Worm (Caenorhabditis elegans) whole organism, L4 larva: ENCODE data around the gene srh-298.

Experiments used
- D1046.2 ChIP-seq: fragments of 200-800 bp; sonication (Bioruptor generic); IDR thresholded peaks from 2 replicates; pipeline ENCODE4 v1.3.6; 2022; ENCODE audit warnings: missing genetic modification characterization, missing compliant biosample characterization
- F10B5.3 ChIP-seq: sonication (generic microtip); optimal IDR thresholded peaks from 2 replicates; lab custom pipeline; 2016; ENCODE audit warnings: mild to moderate bottlenecking, missing genetic modification characterization, missing compliant biosample characterization
- F26F4.8 ChIP-seq: fragments of 200-800 bp; sonication (Bioruptor generic); conservative IDR thresholded peaks from 2 replicates; pipeline ENCODE4 v1.3.6; 2022; ENCODE audit warnings: missing genetic modification characterization, missing compliant biosample characterization
- F37D6.2 ChIP-seq: sonication (generic microtip); optimal IDR thresholded peaks from 2 replicates; lab custom pipeline; 2016; ENCODE audit warnings: mild to moderate bottlenecking, missing genetic modification characterization, missing compliant biosample characterization
- F49E8.2 ChIP-seq: sonication (generic microtip); optimal IDR thresholded peaks from 2 replicates; lab custom pipeline; 2016; ENCODE audit warnings: missing compliant biosample characterization, mild to moderate bottlenecking, missing genetic modification characterization, borderline replicate concordance
- T20F7.1 ChIP-seq: fragments of 200-800 bp; sonication (Bioruptor generic); optimal IDR thresholded peaks from 2 replicates; lab custom pipeline; 2018; ENCODE audit warnings: mild to moderate bottlenecking, missing genetic modification characterization, missing compliant biosample characterization
- Y5F2A.4 ChIP-seq: fragments of 200-800 bp; sonication (Bioruptor generic); optimal IDR thresholded peaks from 2 replicates; lab custom pipeline; 2018; ENCODE audit warnings: mild to moderate bottlenecking, missing genetic modification characterization, missing compliant biosample characterization
- ZK337.2 ChIP-seq: fragments of 200-800 bp; sonication (Bioruptor generic); IDR thresholded peaks from 2 replicates; pipeline ENCODE4 v1.3.6; 2022; ENCODE audit warnings: missing genetic modification reagents, missing genetic modification characterization, missing compliant biosample characterization
- ZK546.5 ChIP-seq, 2 experiments: sonication (generic microtip); optimal IDR thresholded peaks; 2 replicates each; lab custom pipeline; 2017; ENCODE audit warnings: missing biosample characterization in 2 of 2, missing genetic modification characterization in 2 of 2
- aha-1 ChIP-seq: fragments of 150-350 bp; peaks from one replicate; lab custom pipeline; 2014; ENCODE audit warnings: missing biosample characterization, missing genetic modification characterization
- attf-4 ChIP-seq: sonication (generic microtip); optimal IDR thresholded peaks from 3 replicates; lab custom pipeline; 2017; ENCODE audit warnings: missing biosample characterization, missing genetic modification characterization
- ceh-28 ChIP-seq: fragments of 150-350 bp; optimal IDR thresholded peaks from 2 replicates; lab custom pipeline; 2014; ENCODE audit warnings: missing biosample characterization, missing genetic modification reagents, missing genetic modification characterization
- ceh-32 ChIP-seq: sonication (generic microtip); optimal IDR thresholded peaks from 2 replicates; lab custom pipeline; 2016; ENCODE audit warnings: mild to moderate bottlenecking, missing genetic modification characterization, missing compliant biosample characterization; ENCODE audit not compliant: poor library complexity
- ceh-44 ChIP-seq: fragments of 200-800 bp; sonication (Bioruptor generic); IDR thresholded peaks from 2 replicates; pipeline ENCODE4 v1.3.6; 2022; ENCODE audit warnings: missing genetic modification reagents, missing genetic modification characterization, missing compliant biosample characterization
- ceh-82 ChIP-seq: sonication (generic microtip); optimal IDR thresholded peaks from 2 replicates; lab custom pipeline; 2017; ENCODE audit warnings: missing biosample characterization, missing genetic modification characterization
- ces-1 ChIP-seq: fragments of 150-350 bp; sonication (generic microtip); optimal IDR thresholded peaks from 4 replicates; lab custom pipeline; 2014; ENCODE audit warnings: missing biosample characterization, missing genetic modification reagents, missing genetic modification characterization
- daf-12 ChIP-seq: fragments of 150-350 bp; optimal IDR thresholded peaks from 2 replicates; lab custom pipeline; 2014; ENCODE audit warnings: missing biosample characterization, missing genetic modification reagents, missing genetic modification characterization
- duxl-1 ChIP-seq: sonication (generic microtip); optimal IDR thresholded peaks from 2 replicates; lab custom pipeline; 2016; ENCODE audit warnings: mild to moderate bottlenecking, missing genetic modification characterization, moderate library complexity, missing compliant biosample characterization; ENCODE audit not compliant: poor library complexity
- dve-1 ChIP-seq: sonication (generic microtip); optimal IDR thresholded peaks from 2 replicates; lab custom pipeline; 2017; ENCODE audit warnings: antibody characterized with exemption, mild to moderate bottlenecking, missing genetic modification characterization, missing compliant biosample characterization; ENCODE audit not compliant: insufficient read depth
- egl-27 ChIP-seq: sonication (generic microtip); optimal IDR thresholded peaks from 3 replicates; lab custom pipeline; 2017; ENCODE audit warnings: missing biosample characterization, missing genetic modification reagents, missing genetic modification characterization
- egl-43 ChIP-seq: fragments of 200-800 bp; sonication (Bioruptor generic); IDR thresholded peaks from 2 replicates; pipeline ENCODE4 v1.3.6; 2022; ENCODE audit warnings: missing genetic modification reagents, missing genetic modification characterization, missing compliant biosample characterization
- hif-1 ChIP-seq, 2 experiments: sonication (generic microtip); optimal IDR thresholded peaks; 2 replicates each; lab custom pipeline; 2016 to 2017; ENCODE audit warnings: missing compliant biosample characterization in 2 of 2, missing genetic modification characterization in 2 of 2, missing genetic modification reagents in 2 of 2, missing genotype in 2 of 2, mild to moderate bottlenecking in 1 of 2
- hlh-11 ChIP-seq: fragments of 200-800 bp; sonication (Bioruptor generic); optimal IDR thresholded peaks from 2 replicates; lab custom pipeline; 2018; ENCODE audit warnings: mild to moderate bottlenecking, missing genetic modification characterization, missing compliant biosample characterization
- hmg-1.1 ChIP-seq: fragments of 200-800 bp; sonication (Bioruptor generic); IDR thresholded peaks from 2 replicates; pipeline ENCODE4 v1.3.6; 2022; ENCODE audit warnings: missing genetic modification reagents, missing genetic modification characterization, missing compliant biosample characterization
- lim-7 ChIP-seq: fragments of 200-800 bp; sonication (Bioruptor generic); IDR thresholded peaks from 2 replicates; pipeline ENCODE4 v1.3.6; 2022; ENCODE audit warnings: missing genetic modification characterization, missing compliant biosample characterization
- lin-1 ChIP-seq: fragments of 200-800 bp; sonication (Bioruptor generic); IDR thresholded peaks from 2 replicates; pipeline ENCODE4 v1.3.6; 2022; ENCODE audit warnings: missing genetic modification reagents, missing genetic modification characterization, missing compliant biosample characterization
- lin-38 ChIP-seq: fragments of 200-800 bp; sonication (Bioruptor generic); IDR thresholded peaks from 2 replicates; pipeline ENCODE4 v1.3.6; 2022; ENCODE audit warnings: missing genetic modification reagents, missing genetic modification characterization, missing compliant biosample characterization
- mes-2 ChIP-seq: sonication (generic microtip); optimal IDR thresholded peaks from 2 replicates; lab custom pipeline; 2016; ENCODE audit warnings: missing genotype, mild to moderate bottlenecking, missing genetic modification characterization, missing compliant biosample characterization; ENCODE audit not compliant: poor library complexity, severe bottlenecking
- nhr-102 ChIP-seq: sonication (generic microtip); optimal IDR thresholded peaks from 2 replicates; lab custom pipeline; 2016; ENCODE audit warnings: mild to moderate bottlenecking, missing genetic modification characterization, moderate library complexity, missing compliant biosample characterization
- nhr-11 ChIP-seq: fragments of 150-350 bp; optimal IDR thresholded peaks from 2 replicates; lab custom pipeline; 2014; ENCODE audit warnings: missing biosample characterization, missing genetic modification characterization
- nhr-237 ChIP-seq: sonication (generic microtip); optimal IDR thresholded peaks from 2 replicates; lab custom pipeline; 2017; ENCODE audit warnings: missing biosample characterization, missing genetic modification characterization
- nhr-25 ChIP-seq: sonication (generic microtip); optimal IDR thresholded peaks from 2 replicates; lab custom pipeline; 2017; ENCODE audit warnings: missing genetic modification characterization, mild to moderate bottlenecking, missing compliant biosample characterization, antibody characterized with exemption, moderate library complexity, borderline replicate concordance; ENCODE audit not compliant: insufficient read depth
- nhr-28 ChIP-seq: fragments of 150-350 bp; optimal IDR thresholded peaks from 2 replicates; lab custom pipeline; 2014; ENCODE audit warnings: missing biosample characterization, missing genetic modification characterization
- nhr-41 ChIP-seq: fragments of 200-800 bp; sonication (Bioruptor generic); IDR thresholded peaks from 2 replicates; pipeline ENCODE4 v1.3.6; 2022; ENCODE audit warnings: missing genetic modification reagents, missing genetic modification characterization, missing compliant biosample characterization
- nhr-42 ChIP-seq: fragments of 200-800 bp; sonication (Bioruptor generic); IDR thresholded peaks from 2 replicates; pipeline ENCODE4 v1.3.6; 2022; ENCODE audit warnings: missing genetic modification characterization, missing compliant biosample characterization
- nhr-76 ChIP-seq: fragments of 150-350 bp; optimal IDR thresholded peaks from 2 replicates; lab custom pipeline; 2014; ENCODE audit warnings: missing biosample characterization, missing genetic modification characterization
- php-3 ChIP-seq: fragments of 200-800 bp; sonication (Bioruptor generic); IDR thresholded peaks from 2 replicates; pipeline ENCODE4 v1.3.6; 2022; ENCODE audit warnings: missing genetic modification reagents, missing genetic modification characterization, missing compliant biosample characterization
- pqm-1 ChIP-seq: sonication (generic microtip); optimal IDR thresholded peaks from 2 replicates; lab custom pipeline; 2017; ENCODE audit warnings: missing biosample characterization, missing genetic modification characterization
- rbr-2 ChIP-seq: sonication (generic microtip); optimal IDR thresholded peaks from 2 replicates; lab custom pipeline; 2016; ENCODE audit warnings: missing genotype, missing genetic modification characterization, missing compliant biosample characterization
- sdz-12 ChIP-seq: fragments of 200-800 bp; sonication (Bioruptor generic); optimal IDR thresholded peaks from 2 replicates; lab custom pipeline; 2018; ENCODE audit warnings: mild to moderate bottlenecking, missing genetic modification characterization, missing compliant biosample characterization
- skn-1 ChIP-seq: fragments of 150-350 bp; optimal IDR thresholded peaks from 2 replicates; lab custom pipeline; 2014; ENCODE audit warnings: missing biosample characterization, missing genetic modification characterization
- snpc-1.2 ChIP-seq: fragments of 200-800 bp; sonication (Bioruptor generic); IDR thresholded peaks from 2 replicates; pipeline ENCODE4 v1.3.6; 2022; ENCODE audit warnings: missing genetic modification reagents, missing genetic modification characterization, missing compliant biosample characterization
- snpc-4 ChIP-seq: fragments of 150-350 bp; optimal IDR thresholded peaks from 2 replicates; lab custom pipeline; 2014; ENCODE audit warnings: missing biosample characterization, missing genetic modification characterization
- spr-1 ChIP-seq: sonication (generic microtip); optimal IDR thresholded peaks from 2 replicates; lab custom pipeline; 2016; ENCODE audit warnings: mild to moderate bottlenecking, missing genetic modification characterization, missing compliant biosample characterization
- spr-3 ChIP-seq: fragments of 200-800 bp; sonication (Bioruptor generic); optimal IDR thresholded peaks from 2 replicates; lab custom pipeline; 2018; ENCODE audit warnings: mild to moderate bottlenecking, missing genetic modification characterization, missing compliant biosample characterization
- tag-97 ChIP-seq: fragments of 200-800 bp; sonication (Bioruptor generic); IDR thresholded peaks from 2 replicates; pipeline ENCODE4 v1.3.6; 2022; ENCODE audit warnings: missing genetic modification characterization, missing compliant biosample characterization
- tra-1 ChIP-seq: fragments of 200-800 bp; sonication (Bioruptor generic); IDR thresholded peaks from 2 replicates; pipeline ENCODE4 v1.3.6; 2022; ENCODE audit warnings: missing genetic modification reagents, missing genetic modification characterization, missing compliant biosample characterization
- unc-130 ChIP-seq: sonication (generic microtip); optimal IDR thresholded peaks from 2 replicates; lab custom pipeline; 2016; ENCODE audit warnings: missing genetic modification reagents, missing genetic modification characterization, missing compliant biosample characterization
- vab-7 ChIP-seq: fragments of 200-800 bp; sonication (Bioruptor generic); IDR thresholded peaks from 2 replicates; pipeline ENCODE4 v1.3.6; 2022; ENCODE audit warnings: missing genetic modification reagents, missing genetic modification characterization, missing compliant biosample characterization
- zip-11 ChIP-seq: fragments of 200-800 bp; sonication (Bioruptor generic); IDR thresholded peaks from 2 replicates; pipeline ENCODE4 v1.3.6; 2022; ENCODE audit warnings: missing genetic modification characterization, missing compliant biosample characterization
- zip-2 ChIP-seq: fragments of 150-350 bp; optimal IDR thresholded peaks from 2 replicates; lab custom pipeline; 2014; ENCODE audit warnings: missing biosample characterization, missing genetic modification characterization
- ztf-11 ChIP-seq: fragments of 150-350 bp; optimal IDR thresholded peaks from 2 replicates; lab custom pipeline; 2014; ENCODE audit warnings: missing biosample characterization, missing genetic modification characterization

Gene srh-298

DNA sequence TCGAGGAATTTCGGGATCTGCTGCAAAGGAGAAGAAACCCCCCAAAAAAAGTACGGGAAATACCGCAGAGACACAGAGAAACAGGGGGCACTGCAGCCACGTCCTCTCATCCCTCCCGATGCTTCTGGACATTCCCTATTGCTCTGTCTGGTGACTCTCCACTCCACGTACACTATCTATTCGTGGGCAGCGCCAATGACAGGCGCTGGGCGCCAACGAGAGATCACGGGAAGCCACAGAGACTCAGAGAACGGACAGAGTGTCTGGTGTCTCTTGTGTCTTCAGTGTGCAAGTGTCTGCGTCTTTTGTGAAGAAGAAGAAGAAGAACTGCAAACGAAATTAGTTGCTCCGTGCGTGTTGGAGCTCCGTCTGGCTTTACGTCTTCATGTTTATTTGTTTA lies 39.2 kb downstream of the srh-298 start (continued):
- TF ChIP-seq skn-1 (tag; lab: Kevin White, UChicago) (no peak), tag-97 (GFP tag; lab: Robert Waterston, UW) (no peak), ZK337.2 (GFP tag; lab: Robert Waterston, UW) (no peak), rbr-2 (peak; percentile 87), D1046.2 (GFP tag; lab: Robert Waterston, UW) (no peak), zip-2 (tag; lab: Kevin White, UChicago) (no peak), ceh-44 (GFP tag; lab: Robert Waterston, UW) (0 out of 2 replicates have a peak, but pooled peaks have one; percentile 49), unc-130 (no peak), nhr-28 (peak; percentile 79), F26F4.8 (GFP tag; lab: Robert Waterston, UW) (no peak), nhr-102 (tag; lab: Kevin White, UChicago) (peak; percentile 67), ceh-28 (tag; lab: Kevin White, UChicago) (no peak), snpc-4 (peak; percentile 20), nhr-41 (no peak), lin-38 (peak; percentile 82), Y5F2A.4 (GFP tag; lab: Kevin White, UChicago) (no peak), egl-43 (GFP tag; lab: Robert Waterston, UW) (peak; percentile 76), egl-27 (tag; lab: Kevin White, UChicago) (no peak), nhr-237 (tag; lab: Kevin White, UChicago) (no peak), zip-11 (GFP tag; lab: Robert Waterston, UW) (no peak), duxl-1 (tag; lab: Kevin White, UChicago) (peak; percentile 83), nhr-76 (no peak), aha-1 (no peak), attf-4 (tag; lab: Kevin White, UChicago) (no peak), vab-7 (GFP tag; lab: Robert Waterston, UW) (no peak), spr-3 (GFP tag; lab: Kevin White, UChicago) (no peak), lim-7 (no peak), sdz-12 (no peak), php-3 (GFP tag; lab: Robert Waterston, UW) (no peak), tra-1 (GFP tag; lab: Robert Waterston, UW) (peak; percentile 33; the same call in 1 of the 2 replicates), lin-1 (GFP tag; lab: Robert Waterston, UW) (peak; percentile 84), ZK546.5 (tag; optimal IDR thresholded peaks at IDR 0.05; lab: Kevin White, UChicago) (no peak), hlh-11 (tag; lab: Kevin White, UChicago) (peak; percentile 92), nhr-11 (peak; percentile 88), ces-1 (GFP tag; lab: Kevin White, UChicago) (peak; percentile 56), ceh-82 (tag; lab: Kevin White, UChicago) (no peak), spr-1 (tag; lab: Kevin White, UChicago) (peak; percentile 73), hif-1 (tag; optimal IDR thresholded peaks at IDR 0.05; lab: Kevin White, UChicago) (peak; percentile 49 to 93), F10B5.3 (tag; lab: Kevin White, UChicago) (no peak), pqm-1 (peak; percentile 15), nhr-25 (tag; lab: Kevin White, UChicago) (peak; percentile 39), T20F7.1 (GFP tag; lab: Kevin White, UChicago) (no peak), ceh-32 (tag; lab: Kevin White, UChicago) (no peak), mes-2 (tag; lab: Kevin White, UChicago) (peak; percentile 75), nhr-42 (GFP tag; lab: Robert Waterston, UW) (0 out of 2 replicates have a peak, but pooled peaks have one; percentile 40), snpc-1.2 (GFP tag; lab: Robert Waterston, UW) (no peak; the same call in 1 of the 2 replicates), F37D6.2 (tag; lab: Kevin White, UChicago) (peak; percentile 52), daf-12 (no peak), F49E8.2 (tag; lab: Kevin White, UChicago) (no peak), ztf-11 (tag; lab: Kevin White, UChicago) (no peak), dve-1 (tag; lab: Kevin White, UChicago) (peak; percentile 89), hmg-1.1 (GFP tag; lab: Robert Waterston, UW) (peak; percentile 97)
